Worm (Caenorhabditis elegans) whole organism, late embryonic: ENCODE data around the gene mtq-2.
A peak's percentile ranks its signal among the peaks of the same experiment; 100 is the strongest.

Source experiments
- C38D4.7 ChIP-seq: fragments of 200-800 bp; sonication (Bioruptor generic); optimal IDR thresholded peaks from 2 replicates; lab custom pipeline; 2018; ENCODE audit warnings: mild to moderate bottlenecking, missing genetic modification characterization, moderate library complexity, missing compliant biosample characterization
- K02D7.2 ChIP-seq: sonication (generic microtip); optimal IDR thresholded peaks from 2 replicates; lab custom pipeline; 2017; ENCODE audit warnings: mild to moderate bottlenecking, missing genetic modification characterization, missing compliant biosample characterization
- K09A11.1 ChIP-seq: sonication (generic microtip); optimal IDR thresholded peaks from 2 replicates; lab custom pipeline; 2017; ENCODE audit warnings: antibody characterized with exemption, mild to moderate bottlenecking, missing genetic modification characterization, missing compliant biosample characterization; ENCODE audit not compliant: insufficient read depth
- Y22D7AL.16 ChIP-seq: sonication (generic microtip); optimal IDR thresholded peaks from 2 replicates; lab custom pipeline; 2016; ENCODE audit warnings: missing genetic modification characterization, missing compliant biosample characterization
- ama-1 ChIP-seq: fragments of 150-350 bp; optimal IDR thresholded peaks from 2 replicates; lab custom pipeline; 2014
- ceh-22 ChIP-seq: sonication (generic microtip); optimal IDR thresholded peaks from 2 replicates; lab custom pipeline; 2017; ENCODE audit warnings: missing biosample characterization, missing genetic modification characterization
- ceh-24 ChIP-seq: sonication (generic microtip); optimal IDR thresholded peaks from 2 replicates; lab custom pipeline; 2016; ENCODE audit warnings: mild to moderate bottlenecking, missing genetic modification characterization, missing compliant biosample characterization
- ceh-31 ChIP-seq: sonication (generic microtip); optimal IDR thresholded peaks from 2 replicates; lab custom pipeline; 2016; ENCODE audit warnings: missing genetic modification characterization, missing compliant biosample characterization
- ceh-45 ChIP-seq: fragments of 200-800 bp; sonication (Bioruptor generic); IDR thresholded peaks from 2 replicates; pipeline ENCODE4 v1.3.6; 2022; ENCODE audit warnings: missing genetic modification reagents, missing genetic modification characterization, missing compliant biosample characterization
- ceh-48 ChIP-seq: sonication (generic microtip); optimal IDR thresholded peaks from 2 replicates; lab custom pipeline; 2016; ENCODE audit warnings: missing genetic modification characterization, inconsistent platforms, missing compliant biosample characterization
- che-1 ChIP-seq: sonication (generic microtip); optimal IDR thresholded peaks from 2 replicates; lab custom pipeline; 2016; ENCODE audit warnings: mild to moderate bottlenecking, missing genetic modification characterization, missing compliant biosample characterization
- dmd-4 ChIP-seq: sonication (generic microtip); optimal IDR thresholded peaks from 2 replicates; lab custom pipeline; 2016; ENCODE audit warnings: borderline replicate concordance, missing genetic modification characterization, missing compliant biosample characterization
- elt-2 ChIP-seq: sonication (generic microtip); optimal IDR thresholded peaks from 2 replicates; lab custom pipeline; 2016; ENCODE audit warnings: missing genetic modification reagents, missing genetic modification characterization, missing compliant biosample characterization
- ets-4 ChIP-seq: sonication (generic microtip); optimal IDR thresholded peaks from 2 replicates; lab custom pipeline; 2016; ENCODE audit warnings: missing genetic modification characterization, missing compliant biosample characterization
- eyg-1 ChIP-seq: sonication (generic microtip); optimal IDR thresholded peaks from 2 replicates; lab custom pipeline; 2016; ENCODE audit warnings: missing genotype, missing genetic modification characterization, missing compliant biosample characterization
- fkh-10 ChIP-seq: fragments of 150-350 bp; optimal IDR thresholded peaks from 2 replicates; lab custom pipeline; 2014; ENCODE audit warnings: missing biosample characterization, missing genetic modification reagents, missing genetic modification characterization
- fkh-6 ChIP-seq: sonication (generic microtip); optimal IDR thresholded peaks from 2 replicates; lab custom pipeline; 2016; ENCODE audit warnings: missing genetic modification characterization, missing compliant biosample characterization
- hlh-15 ChIP-seq: sonication (generic microtip); optimal IDR thresholded peaks from 2 replicates; lab custom pipeline; 2016; ENCODE audit warnings: missing genetic modification characterization, missing compliant biosample characterization
- hlh-6 ChIP-seq: sonication (generic microtip); optimal IDR thresholded peaks from 2 replicates; lab custom pipeline; 2016; ENCODE audit warnings: missing genotype, missing genetic modification characterization, missing compliant biosample characterization
- lim-6 ChIP-seq: sonication (generic microtip); optimal IDR thresholded peaks from 2 replicates; lab custom pipeline; 2016; ENCODE audit warnings: missing genetic modification characterization, missing compliant biosample characterization
- lin-11 ChIP-seq: fragments of 200-800 bp; sonication (Bioruptor generic); optimal IDR thresholded peaks from 2 replicates; lab custom pipeline; 2018; ENCODE audit warnings: mild to moderate bottlenecking, missing genetic modification characterization, missing compliant biosample characterization
- nfya-1 ChIP-seq: sonication (generic microtip); optimal IDR thresholded peaks from 2 replicates; lab custom pipeline; 2017; ENCODE audit warnings: missing genetic modification characterization, mild to moderate bottlenecking, missing compliant biosample characterization, antibody characterized with exemption, moderate library complexity
- nhr-232 ChIP-seq: sonication (generic microtip); optimal IDR thresholded peaks from 2 replicates; lab custom pipeline; 2016; ENCODE audit warnings: missing genetic modification characterization, missing compliant biosample characterization
- odd-2 ChIP-seq: sonication (generic microtip); optimal IDR thresholded peaks from 2 replicates; lab custom pipeline; 2017; ENCODE audit warnings: antibody characterized with exemption, mild to moderate bottlenecking, missing genetic modification characterization, missing compliant biosample characterization
- pax-1 ChIP-seq: fragments of 150-350 bp; optimal IDR thresholded peaks from 2 replicates; lab custom pipeline; 2014; ENCODE audit warnings: missing biosample characterization, missing genetic modification characterization
- pha-4 ChIP-seq: fragments of 150-350 bp; optimal IDR thresholded peaks from 2 replicates; lab custom pipeline; 2018; ENCODE audit warnings: missing biosample characterization, missing genetic modification reagents, missing genetic modification characterization
- sdc-2 ChIP-seq: sonication (generic microtip); optimal IDR thresholded peaks from 2 replicates; lab custom pipeline; 2016; ENCODE audit warnings: missing genotype, missing genetic modification characterization, missing compliant biosample characterization
- sox-2 ChIP-seq: fragments of 200-800 bp; sonication (Bioruptor generic); IDR thresholded peaks from 2 replicates; pipeline ENCODE4 v1.3.6; 2022; ENCODE audit warnings: missing genetic modification reagents, missing genetic modification characterization, missing compliant biosample characterization
- sox-4 ChIP-seq: sonication (generic microtip); optimal IDR thresholded peaks from 2 replicates; lab custom pipeline; 2017; ENCODE audit warnings: mild to moderate bottlenecking, missing genetic modification characterization, inconsistent platforms, missing compliant biosample characterization
- syd-9 ChIP-seq: sonication (generic microtip); optimal IDR thresholded peaks from 2 replicates; lab custom pipeline; 2016; ENCODE audit warnings: mild to moderate bottlenecking, missing genetic modification characterization, moderate library complexity, missing compliant biosample characterization
- tbx-7 ChIP-seq: sonication (generic microtip); optimal IDR thresholded peaks from 2 replicates; lab custom pipeline; 2016; ENCODE audit warnings: missing genotype, missing genetic modification characterization, missing compliant biosample characterization
- ttx-3 ChIP-seq: sonication (generic microtip); optimal IDR thresholded peaks from 2 replicates; lab custom pipeline; 2016; ENCODE audit warnings: missing genetic modification reagents, missing genetic modification characterization, missing compliant biosample characterization
- unc-3 ChIP-seq, 2 experiments: fragments of 200-800 bp in 1 of 2; sonication (Bioruptor generic) in 1 of 2; sonication (generic microtip) in 1 of 2; conservative IDR thresholded peaks in 1 of 2; optimal IDR thresholded peaks in 1 of 2; 2 replicates each; pipeline versions ENCODE4 v1.3.6 to Lab custom; 2016 to 2022; ENCODE audit warnings: missing compliant biosample characterization in 2 of 2, missing genetic modification characterization in 2 of 2, missing genetic modification reagents in 1 of 2
- unc-42 ChIP-seq: sonication (generic microtip); optimal IDR thresholded peaks from 2 replicates; lab custom pipeline; 2016; ENCODE audit warnings: missing genotype, missing genetic modification characterization, missing compliant biosample characterization
- zip-5 ChIP-seq: sonication (generic microtip); optimal IDR thresholded peaks from 2 replicates; lab custom pipeline; 2016; ENCODE audit warnings: missing genetic modification characterization, missing compliant biosample characterization

Gene mtq-2

DNA sequence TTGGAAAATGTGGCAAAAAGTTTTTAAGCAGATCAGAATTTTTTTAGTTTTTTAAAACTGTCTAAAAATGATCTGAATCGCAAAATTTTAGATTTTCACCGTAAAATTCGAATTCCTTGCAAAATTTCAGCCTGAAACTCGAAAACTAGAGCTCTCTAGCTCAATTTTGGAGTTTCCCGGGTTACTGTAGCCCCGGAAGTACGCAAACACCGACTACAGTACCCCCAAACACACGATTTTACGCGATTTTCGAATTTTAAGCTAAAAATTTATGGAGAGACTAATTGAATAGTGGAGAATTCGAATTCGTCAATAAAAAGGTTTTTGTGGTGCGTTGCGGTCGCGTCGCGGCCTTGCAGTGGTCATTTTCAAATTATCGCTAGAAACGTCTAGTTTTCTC lies 2.5 kb downstream of the mtq-2 start:
- TF ChIP-seq dmd-4 (tag; lab: Kevin White, UChicago) (no peak), fkh-6 (tag; lab: Kevin White, UChicago) (no peak), hlh-6 (tag; lab: Kevin White, UChicago) (no peak), sdc-2 (tag; lab: Kevin White, UChicago) (no peak), tbx-7 (no peak), ets-4 (tag; lab: Kevin White, UChicago) (no peak), ceh-45 (GFP tag; lab: Robert Waterston, UW) (no peak), syd-9 (tag; lab: Kevin White, UChicago) (no peak), sox-2 (no peak), K02D7.2 (tag; lab: Kevin White, UChicago) (no peak), lin-11 (tag; lab: Kevin White, UChicago) (no peak), ceh-22 (tag; lab: Kevin White, UChicago) (no peak), hlh-15 (no peak)

DNA sequence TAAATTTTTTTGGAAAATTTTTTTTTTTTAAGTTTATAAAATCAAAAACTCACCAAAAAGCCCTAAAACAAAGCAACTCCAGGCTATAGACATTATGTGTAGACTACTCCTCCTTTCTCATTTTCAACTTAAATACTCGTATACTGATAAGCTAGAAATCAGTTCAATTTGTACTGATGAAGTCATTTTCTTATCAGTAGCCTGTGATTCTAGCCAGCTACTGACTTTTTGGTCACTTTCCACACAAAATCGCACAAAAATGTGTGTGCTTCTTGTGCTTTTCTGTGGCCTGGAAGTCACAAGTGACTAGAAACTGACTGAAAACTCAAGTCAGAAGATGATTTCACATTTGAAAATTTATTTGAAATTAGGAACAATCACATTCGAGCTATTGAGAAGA lies 2.9 kb downstream of the mtq-2 start, which contains the start of gene gba-2:
Gene gba-2 (minus strand): TSS at position 106 of the 400 bp plus-strand sequence.
- TF ChIP-seq elt-2 (tag; lab: Kevin White, UChicago) (no peak), che-1 (no peak), ceh-31 (tag; lab: Kevin White, UChicago) (no peak), ceh-48 (tag; lab: Kevin White, UChicago) (no peak), ets-4 (tag; lab: Kevin White, UChicago) (no peak), nfya-1 (tag; lab: Kevin White, UChicago) (no peak), fkh-10 (no peak), ama-1 (no peak), zip-5 (tag; lab: Kevin White, UChicago) (no peak)

DNA sequence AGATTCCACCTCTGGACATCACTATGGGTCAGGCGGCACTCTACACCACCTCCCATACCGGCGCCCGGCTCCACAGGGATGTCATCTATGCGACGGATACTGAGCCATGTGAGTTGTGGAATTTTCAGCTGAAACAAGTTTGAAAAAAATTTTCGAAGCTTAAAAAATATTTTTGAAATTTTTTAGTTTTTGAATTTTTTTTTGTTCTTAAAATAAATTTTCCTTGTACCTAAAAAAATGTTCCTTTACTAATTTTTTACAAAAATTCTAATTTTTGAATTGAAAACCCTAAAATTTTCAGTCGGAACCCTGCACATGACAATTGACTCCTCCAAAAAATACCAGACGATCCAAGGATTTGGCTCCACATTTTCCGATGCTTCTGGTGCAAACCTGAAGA lies 11.5 kb downstream of the mtq-2 start:
- TF ChIP-seq unc-3 (GFP tag; conservative IDR thresholded peaks at IDR 0.05; lab: Robert Waterston, UW) (no peak), unc-3 (tag; optimal IDR thresholded peaks at IDR 0.05; lab: Kevin White, UChicago) (no peak), Y22D7AL.16 (tag; lab: Kevin White, UChicago) (no peak), dmd-4 (tag; lab: Kevin White, UChicago) (no peak), fkh-10 (no peak), K09A11.1 (tag; lab: Kevin White, UChicago) (no peak), odd-2 (tag; lab: Kevin White, UChicago) (no peak), ttx-3 (tag; lab: Kevin White, UChicago) (no peak), nhr-232 (tag; lab: Kevin White, UChicago) (no peak), lin-11 (tag; lab: Kevin White, UChicago) (no peak), unc-42 (no peak), sox-4 (tag; lab: Kevin White, UChicago) (no peak), sox-2 (no peak), pha-4 (tag; lab: Kevin White, UChicago) (no peak), K02D7.2 (tag; lab: Kevin White, UChicago) (no peak)
- TF ChIP-seq, all 69 proteins: peak for 0

DNA sequence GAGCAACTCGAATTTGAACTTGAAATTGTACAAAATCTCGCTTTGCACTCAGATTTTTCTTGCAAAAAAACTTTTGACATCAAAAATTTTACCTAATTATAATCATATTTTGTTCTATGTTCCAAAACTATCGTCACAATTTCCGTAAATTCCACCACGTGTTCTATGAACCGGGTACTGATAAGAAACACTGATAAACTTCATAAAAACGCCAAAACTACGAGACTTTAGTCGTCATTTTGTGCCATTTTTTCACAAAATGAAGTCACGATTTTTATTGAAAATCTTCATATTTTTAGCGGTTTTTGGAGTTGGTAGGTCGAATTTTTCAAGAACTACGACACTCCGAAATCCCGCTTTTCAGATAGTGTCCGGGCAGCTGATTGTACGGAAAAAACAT lies 12.6 kb downstream of the mtq-2 start, which contains the start of gene gba-1:
Gene gba-1 (plus strand): TSS at position 54 of the 400 bp plus-strand sequence.
- peak; percentile 23 for TF ChIP-seq elt-2 (tag; lab: Kevin White, UChicago)
- no peak for TF ChIP-seq ceh-45 (GFP tag; lab: Robert Waterston, UW)
- TF ChIP-seq, all 69 proteins: peak for 1

DNA sequence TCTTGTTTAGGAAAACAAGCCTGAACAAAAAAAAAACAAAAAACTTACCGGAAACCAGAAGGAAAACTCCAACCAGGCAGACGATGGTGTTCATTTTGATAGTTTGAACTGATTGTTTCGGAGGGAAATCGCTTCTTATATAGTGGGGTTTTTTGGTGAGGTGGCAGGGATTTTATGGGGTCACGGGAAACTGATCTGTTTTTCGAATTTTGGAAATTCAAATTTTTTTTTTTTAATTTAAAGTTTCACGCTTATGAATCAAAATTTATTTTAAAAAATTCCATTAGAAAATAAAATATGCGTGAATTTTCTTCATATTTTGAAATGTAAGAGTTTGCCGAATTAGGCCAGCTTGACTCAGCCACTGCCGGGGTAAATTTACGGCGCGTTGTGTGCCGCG lies 13.9 kb downstream of the mtq-2 start, which contains the start of gene C33C12.7:
Gene C33C12.7 (minus strand): TSS at position 101 of the 400 bp plus-strand sequence.
- TF ChIP-seq C38D4.7 (no peak), ceh-24 (tag; lab: Kevin White, UChicago) (no peak), elt-2 (tag; lab: Kevin White, UChicago) (no peak), ets-4 (tag; lab: Kevin White, UChicago) (no peak), pax-1 (no peak), hlh-15 (no peak), lim-6 (tag; lab: Kevin White, UChicago) (no peak), sox-2 (no peak), eyg-1 (tag; lab: Kevin White, UChicago) (no peak), ttx-3 (tag; lab: Kevin White, UChicago) (no peak)
